Fruit fly (Drosophila melanogaster) whole organism, embryonic: ENCODE measurements around the gene mld.
A peak's percentile ranks its signal among the peaks of the same experiment; 100 is the strongest.

Experiments
- C15 ChIP-seq: fragments of 200-800 bp; sonication (Bioruptor generic); IDR thresholded peaks from 3 replicates; pipeline ENCODE4 v1.3.6; 2022; ENCODE audit warnings: missing biosample characterization, missing genetic modification characterization
- CG11723 ChIP-seq: fragments of 200-800 bp; sonication (Bioruptor generic); optimal IDR thresholded peaks from 2 replicates; lab custom pipeline; 2017; ENCODE audit warnings: missing biosample characterization, mild to moderate bottlenecking, missing genetic modification characterization
- CG13424 ChIP-seq: fragments of 200-800 bp; sonication (Bioruptor generic); optimal IDR thresholded peaks from 2 replicates; lab custom pipeline; 2019; ENCODE audit warnings: missing biosample characterization, mild to moderate bottlenecking, missing genetic modification characterization, moderate library complexity
- CG14050 ChIP-seq: fragments of 200-800 bp; sonication (Bioruptor generic); IDR thresholded peaks from 3 replicates; pipeline ENCODE4 v1.3.6; 2022; ENCODE audit warnings: missing biosample characterization, missing genetic modification characterization
- CG14667 ChIP-seq: fragments of 200-800 bp; sonication (Bioruptor generic); IDR thresholded peaks from 2 replicates; pipeline ENCODE4 v1.3.6; 2022; ENCODE audit warnings: missing biosample characterization, missing genetic modification characterization
- CG14860 ChIP-seq: fragments of 200-800 bp; sonication (Bioruptor generic); IDR thresholded peaks from 3 replicates; pipeline ENCODE4 v1.3.6; 2022; ENCODE audit warnings: missing biosample characterization, missing genetic modification characterization; ENCODE audit not compliant: partially characterized antibody
- CG15269 ChIP-seq: fragments of 200-800 bp; sonication (Bioruptor generic); optimal IDR thresholded peaks from 2 replicates; lab custom pipeline; 2018; ENCODE audit warnings: missing biosample characterization, mild to moderate bottlenecking, missing genetic modification characterization, moderate library complexity
- CG17829 ChIP-seq: fragments of 200-800 bp; optimal IDR thresholded peaks from 2 replicates; lab custom pipeline; 2019; ENCODE audit warnings: missing biosample characterization, mild to moderate bottlenecking, missing genetic modification characterization, moderate library complexity
- CG3163 ChIP-seq: fragments of 200-800 bp; sonication (Bioruptor generic); optimal IDR thresholded peaks from 3 replicates; lab custom pipeline; 2016; ENCODE audit warnings: missing biosample characterization, missing genetic modification characterization
- CG3281 ChIP-seq: fragments of 200-800 bp; sonication (Bioruptor generic); optimal IDR thresholded peaks from 3 replicates; lab custom pipeline; 2017; ENCODE audit warnings: missing biosample characterization, mild to moderate bottlenecking, missing genetic modification characterization
- CG4707 ChIP-seq: fragments of 200-800 bp; sonication (Bioruptor generic); optimal IDR thresholded peaks from 2 replicates; lab custom pipeline; 2018; ENCODE audit warnings: missing biosample characterization, mild to moderate bottlenecking, missing genetic modification characterization, moderate library complexity
- CG4730 ChIP-seq: fragments of 200-800 bp; sonication (Bioruptor generic); IDR thresholded peaks from 2 replicates; pipeline ENCODE4 v1.3.6; 2022; ENCODE audit warnings: missing biosample characterization, missing genetic modification characterization
- CG4820 ChIP-seq: fragments of 200-800 bp; sonication (Bioruptor generic); optimal IDR thresholded peaks from 3 replicates; lab custom pipeline; 2016; ENCODE audit warnings: missing biosample characterization, missing genetic modification characterization
- CG6689 ChIP-seq: fragments of 200-800 bp; sonication (Bioruptor generic); IDR thresholded peaks from 2 replicates; pipeline ENCODE4 v1.3.6; 2022; ENCODE audit warnings: missing biosample characterization, missing genetic modification characterization
- CG6791 ChIP-seq: fragments of 200-800 bp; sonication (Bioruptor generic); IDR thresholded peaks from 3 replicates; pipeline ENCODE4 v1.3.6; 2022; ENCODE audit warnings: missing biosample characterization, missing genetic modification characterization; ENCODE audit not compliant: partially characterized antibody
- CG8290 ChIP-seq, 3 experiments: fragments of 200-800 bp; sonication (Bioruptor generic); optimal IDR thresholded peaks; 2 replicates each; lab custom pipeline; 2016 to 2019; ENCODE audit warnings: missing biosample characterization in 3 of 3, missing genetic modification characterization in 3 of 3, mild to moderate bottlenecking in 2 of 3, moderate library complexity in 1 of 3
- CG8359 ChIP-seq: fragments of 200-800 bp; sonication (Bioruptor generic); optimal IDR thresholded peaks from 2 replicates; lab custom pipeline; 2017; ENCODE audit warnings: missing biosample characterization, mild to moderate bottlenecking, missing genetic modification characterization, borderline replicate concordance
- CG9727 ChIP-seq: fragments of 200-800 bp; sonication (Bioruptor generic); optimal IDR thresholded peaks from 3 replicates; lab custom pipeline; 2017; ENCODE audit warnings: missing biosample characterization, mild to moderate bottlenecking, missing genetic modification characterization
- CG9876 ChIP-seq: fragments of 200-800 bp; sonication (Bioruptor generic); optimal IDR thresholded peaks from 2 replicates; lab custom pipeline; 2016; ENCODE audit warnings: missing biosample characterization, missing genetic modification characterization
- CrebB ChIP-seq: fragments of 200-800 bp; sonication (Bioruptor generic); optimal IDR thresholded peaks from 3 replicates; lab custom pipeline; 2018; ENCODE audit warnings: missing biosample characterization, mild to moderate bottlenecking, missing genetic modification characterization
- Deaf1 ChIP-seq: fragments of 200-800 bp; optimal IDR thresholded peaks from 3 replicates; lab custom pipeline; 2019; ENCODE audit warnings: missing biosample characterization, mild to moderate bottlenecking, missing genetic modification characterization, moderate library complexity
- Dp ChIP-seq: fragments of 200-800 bp; sonication (Bioruptor generic); optimal IDR thresholded peaks from 2 replicates; lab custom pipeline; 2018; ENCODE audit warnings: missing biosample characterization, mild to moderate bottlenecking, missing genetic modification characterization, moderate library complexity
- Ets65A ChIP-seq: fragments of 200-800 bp; sonication (Bioruptor generic); peaks from one replicate; lab custom pipeline; 2016; ENCODE audit warnings: missing biosample characterization, missing genetic modification characterization
- Gsc ChIP-seq: fragments of 200-800 bp; sonication (Bioruptor generic); IDR thresholded peaks from 2 replicates; pipeline ENCODE4 v1.3.6; 2022; ENCODE audit warnings: missing biosample characterization, missing genetic modification characterization
- Hr78 ChIP-seq, 2 experiments: fragments of 200-800 bp in 1 of 2; fragments of >200 bp in 1 of 2; sonication (Bioruptor generic) in 1 of 2; optimal IDR thresholded peaks; 2 replicates each; lab custom pipeline; 2017 to 2019; ENCODE audit warnings: missing biosample characterization in 2 of 2, missing genetic modification characterization in 2 of 2, mild to moderate bottlenecking in 1 of 2, moderate library complexity in 1 of 2
- Mrtf ChIP-seq: fragments of 200-800 bp; sonication (Bioruptor generic); IDR thresholded peaks from 3 replicates; pipeline ENCODE4 v1.3.6; 2022; ENCODE audit warnings: missing biosample characterization, missing genetic modification characterization
- Ravus ChIP-seq: fragments of 200-800 bp; sonication (Bioruptor generic); IDR thresholded peaks from 2 replicates; pipeline ENCODE4 v1.3.6; 2022; ENCODE audit warnings: missing biosample characterization, missing genetic modification characterization
- Scr ChIP-seq: fragments of 200-800 bp; sonication (Bioruptor generic); IDR thresholded peaks from 2 replicates; pipeline ENCODE4 v1.3.6; 2022; ENCODE audit warnings: missing biosample characterization, missing genetic modification characterization; ENCODE audit not compliant: partially characterized antibody
- Stat92E ChIP-seq, 3 experiments: fragments of >200 bp in 2 of 3; fragments of 200-800 bp in 1 of 3; sonication (Bioruptor generic) in 1 of 3; optimal IDR thresholded peaks; 2 replicates each; lab custom pipeline; 2017 to 2019; ENCODE audit warnings: missing biosample characterization in 3 of 3, missing genetic modification characterization in 3 of 3, mild to moderate bottlenecking in 1 of 3, moderate library complexity in 1 of 3
- ac ChIP-seq: fragments of 200-800 bp; sonication (Bioruptor generic); optimal IDR thresholded peaks from 3 replicates; lab custom pipeline; 2017; ENCODE audit warnings: missing biosample characterization, mild to moderate bottlenecking, missing genetic modification characterization
- gcm2 ChIP-seq: fragments of 200-800 bp; sonication (Bioruptor generic); optimal IDR thresholded peaks from 2 replicates; lab custom pipeline; 2016; ENCODE audit warnings: missing biosample characterization, missing genetic modification characterization
- inv ChIP-seq: fragments of 200-800 bp; sonication (Bioruptor generic); IDR thresholded peaks from 2 replicates; pipeline ENCODE4 v1.3.6; 2022; ENCODE audit warnings: missing biosample characterization, missing genetic modification characterization; ENCODE audit not compliant: partially characterized antibody
- pan ChIP-seq, 4 experiments: fragments of >200 bp in 3 of 4; fragments of 200-800 bp in 1 of 4; sonication (Bioruptor generic) in 1 of 4; optimal IDR thresholded peaks in 3 of 4; IDR thresholded peaks in 1 of 4; 2 replicates each; pipeline versions ENCODE4 v1.3.6 to Lab custom; 2017 to 2022; ENCODE audit warnings: missing biosample characterization in 2 of 4, missing genetic modification characterization in 2 of 4, mixed read lengths in 1 of 4
- repo ChIP-seq: fragments of 200-800 bp; sonication (Bioruptor generic); optimal IDR thresholded peaks from 2 replicates; lab custom pipeline; 2016; ENCODE audit warnings: missing biosample characterization, missing genetic modification characterization
- row ChIP-seq: fragments of 200-800 bp; sonication (Bioruptor generic); IDR thresholded peaks from 3 replicates; pipeline ENCODE4 v1.3.6; 2022; ENCODE audit warnings: missing biosample characterization, missing genetic modification characterization
- so ChIP-seq: fragments of 200-800 bp; sonication (Bioruptor generic); IDR thresholded peaks from 3 replicates; pipeline ENCODE4 v1.3.6; 2022; ENCODE audit warnings: missing biosample characterization, missing genetic modification characterization
- tin ChIP-seq: fragments of 200-800 bp; sonication (Bioruptor generic); optimal IDR thresholded peaks from 3 replicates; lab custom pipeline; 2016; ENCODE audit warnings: missing biosample characterization, missing genetic modification characterization
- tup ChIP-seq: fragments of 200-800 bp; sonication (Bioruptor generic); optimal IDR thresholded peaks from 2 replicates; lab custom pipeline; 2016; ENCODE audit warnings: missing biosample characterization, mild to moderate bottlenecking, missing genetic modification characterization, moderate library complexity

Gene mld

dm6 chr3R:24557020-24557465 lies 28.4 kb upstream of the mld start (continued):
- TF ChIP-seq CG9876: peak; percentile 54
- peak; percentile 93 for TF ChIP-seq Ets65A (GFP tag; lab: Kevin White, UChicago)
- peak; percentile 66 for TF ChIP-seq CG8290 (GFP tag; optimal IDR thresholded peaks at IDR 0.05; lab: Kevin White, UChicago)
- TF ChIP-seq CG8290 (tag; optimal IDR thresholded peaks at IDR 0.05; lab: Kevin White, UChicago): peak in 1 of 2 experiments; percentile 83
- peak; percentile 68 for TF ChIP-seq Scr (GFP tag; lab: Robert Waterston, UW)
- TF ChIP-seq CG11723: no peak
- TF ChIP-seq CG14050 (GFP tag; lab: Robert Waterston, UW): no peak; the same call in 2 of the 3 replicates
- peak; percentile 49 for TF ChIP-seq CG13424 (tag; lab: Kevin White, UChicago)
- no peak for TF ChIP-seq CG3281 (GFP tag; lab: Kevin White, UChicago)
- peak; percentile 38 for TF ChIP-seq CG4820 (GFP tag; lab: Kevin White, UChicago)
- TF ChIP-seq gcm2 (GFP tag; lab: Kevin White, UChicago): peak; percentile 61
- TF ChIP-seq Mrtf (GFP tag; lab: Robert Waterston, UW): no peak
- peak; percentile 65 for TF ChIP-seq CG15269
- TF ChIP-seq CG4730: no peak; the same call in 1 of the 2 replicates
- TF ChIP-seq Dp (GFP tag; lab: Kevin White, UChicago): peak; percentile 18
- TF ChIP-seq pan (optimal IDR thresholded peaks at IDR 0.05; lab: Kevin White, UChicago): no peak
- peak in 1 of 2 experiments; percentile 72 for TF ChIP-seq pan (GFP tag; optimal IDR thresholded peaks at IDR 0.05 in 1 of 2, IDR thresholded peaks at IDR 0.05 in 1 of 2)
- peak; percentile 81 for TF ChIP-seq CG14860 (GFP tag; lab: Robert Waterston, UW)
- TF ChIP-seq ac (GFP tag; lab: Kevin White, UChicago): no peak
- no peak for TF ChIP-seq C15 (GFP tag; lab: Robert Waterston, UW)
- no peak for TF ChIP-seq Ravus (GFP tag; lab: Robert Waterston, UW)
- peak; percentile 81 for TF ChIP-seq tin (GFP tag; lab: Kevin White, UChicago)
- TF ChIP-seq Stat92E (GFP tag; optimal IDR thresholded peaks at IDR 0.05; lab: Kevin White, UChicago): peak in 1 of 3 experiments; percentile 78
- peak; percentile 70 for TF ChIP-seq CG17829 (tag; lab: Kevin White, UChicago)
- TF ChIP-seq CG14667: no peak
- no peak for TF ChIP-seq CG6689
- peak; percentile 93 for TF ChIP-seq CG6791 (GFP tag; lab: Robert Waterston, UW)
- TF ChIP-seq CG9727 (GFP tag; lab: Kevin White, UChicago): peak; percentile 18
- peak; percentile 66 for TF ChIP-seq repo (GFP tag; lab: Kevin White, UChicago)
- TF ChIP-seq so: peak; percentile 14; the same call in 1 of the 3 replicates
- no peak for TF ChIP-seq CG8359 (GFP tag; lab: Kevin White, UChicago)
- peak; percentile 49 for TF ChIP-seq inv
- TF ChIP-seq tup (GFP tag; lab: Kevin White, UChicago): no peak
- TF ChIP-seq Gsc (GFP tag; lab: Robert Waterston, UW): no peak
- peak; percentile 14 for TF ChIP-seq CG4707
- TF ChIP-seq CG3163 (GFP tag; lab: Kevin White, UChicago): peak; percentile 65
- no peak for TF ChIP-seq Hr78 (GFP tag; optimal IDR thresholded peaks at IDR 0.05; lab: Kevin White, UChicago)
- no peak; the same call in 2 of the 3 replicates for TF ChIP-seq row (GFP tag; lab: Robert Waterston, UW)
- TF ChIP-seq Deaf1: peak; percentile 4
- TF ChIP-seq CrebB (tag; lab: Kevin White, UChicago): no peak
